Fruit fly (Drosophila melanogaster): ENCODE measurements around the gene CG13300.
A peak's percentile ranks its signal among the peaks of the same experiment; 100 is the strongest.

DNA sequence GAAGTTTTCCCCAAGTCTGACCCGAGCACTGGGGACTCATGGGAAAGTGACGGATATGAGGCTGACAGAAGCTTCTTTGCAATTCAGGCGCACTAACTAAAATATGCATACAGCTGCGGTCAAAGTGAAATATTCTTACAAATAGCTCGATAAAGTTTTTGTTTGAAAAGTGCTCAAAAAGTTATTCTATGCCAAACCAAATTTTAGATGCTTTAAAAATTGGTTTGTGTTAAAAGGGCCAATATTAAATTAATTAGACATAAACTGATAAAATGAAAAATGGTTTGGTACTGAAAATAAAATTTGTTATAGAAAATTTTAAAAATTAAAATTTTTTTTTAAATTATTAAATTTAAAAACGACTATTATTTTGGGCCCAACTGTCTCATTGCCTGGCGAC lies 14.4 kb upstream of the CG13300 start:
- TF ChIP-seq Lpt (GFP tag; optimal IDR thresholded peaks at IDR 0.05) (no peak), spab (GFP tag; optimal IDR thresholded peaks at IDR 0.05) (peak; percentile 24), fd85E (GFP tag; optimal IDR thresholded peaks at IDR 0.05) (no peak)
